Worm (Caenorhabditis elegans): ENCODE results near the gene ctg-2.

DNA sequence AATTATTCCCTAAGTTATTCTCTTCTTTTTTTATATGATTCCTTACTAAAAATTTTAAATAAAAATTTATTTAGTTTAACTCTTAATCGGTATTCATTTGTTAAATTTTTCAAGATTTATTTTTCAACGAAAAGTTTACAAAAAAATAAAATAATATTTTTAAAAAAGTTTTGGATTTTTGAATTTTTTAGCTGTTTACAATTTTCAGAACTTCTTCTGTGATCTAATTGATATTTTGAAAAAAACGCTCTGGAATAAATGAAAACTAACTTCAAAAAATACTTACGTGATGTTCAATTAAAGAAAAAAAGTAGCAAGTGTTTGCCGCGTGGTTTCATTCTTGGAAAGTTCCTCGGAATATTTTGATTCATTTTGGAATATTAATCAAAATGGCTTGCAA lies 30.5 kb downstream of the ctg-2 start, which contains the start of gene decr-1.2:
- TF ChIP-seq nhr-28 (tag; optimal IDR thresholded peaks at IDR 0.05), result no peak
- no peak for TF ChIP-seq pha-4 (tag; optimal IDR thresholded peaks at IDR 0.05)
- TF ChIP-seq nhr-237 (tag; optimal IDR thresholded peaks at IDR 0.05), result no peak
- TF ChIP-seq elt-3 (tag; optimal IDR thresholded peaks at IDR 0.05), result no peak
- no peak for TF ChIP-seq nhr-76 (tag; optimal IDR thresholded peaks at IDR 0.05)
